Worm (Caenorhabditis elegans) whole organism, L2 larva: ENCODE results near the gene C08B6.8.

Experiments used
- C34F6.9 ChIP-seq: fragments of 150-350 bp; optimal IDR thresholded peaks from 2 replicates; lab custom pipeline; 2014; ENCODE audit warnings: missing biosample characterization, missing genetic modification characterization
- F13H6.1 ChIP-seq: sonication (generic microtip); optimal IDR thresholded peaks from 2 replicates; lab custom pipeline; 2016; ENCODE audit warnings: missing genetic modification characterization, missing compliant biosample characterization
- R02D3.7 ChIP-seq: fragments of 150-350 bp; optimal IDR thresholded peaks from 2 replicates; lab custom pipeline; 2014; ENCODE audit warnings: missing biosample characterization, missing genetic modification characterization
- Y55F3AM.14 ChIP-seq: fragments of 200-800 bp; sonication (Bioruptor generic); optimal IDR thresholded peaks from 2 replicates; lab custom pipeline; 2018; ENCODE audit warnings: mild to moderate bottlenecking, missing genetic modification characterization, missing compliant biosample characterization
- alr-1 ChIP-seq: fragments of 150-350 bp; optimal IDR thresholded peaks from 2 replicates; lab custom pipeline; 2014; ENCODE audit warnings: missing biosample characterization, missing genetic modification characterization
- ama-1 ChIP-seq: fragments of 150-350 bp; optimal IDR thresholded peaks from 2 replicates; lab custom pipeline; 2018; ENCODE audit warnings: inconsistent platforms
- blmp-1 ChIP-seq: sonication (generic microtip); optimal IDR thresholded peaks from 2 replicates; lab custom pipeline; 2017; ENCODE audit warnings: missing genetic modification characterization, mild to moderate bottlenecking, missing compliant biosample characterization, antibody characterized with exemption, moderate library complexity; ENCODE audit not compliant: insufficient read depth
- ceh-16 ChIP-seq: fragments of 150-350 bp; optimal IDR thresholded peaks from 2 replicates; lab custom pipeline; 2014; ENCODE audit warnings: missing biosample characterization, missing genetic modification characterization
- crh-2 ChIP-seq: sonication (generic microtip); optimal IDR thresholded peaks from 2 replicates; lab custom pipeline; 2017; ENCODE audit warnings: missing biosample characterization, missing genetic modification characterization
- dmd-4 ChIP-seq: sonication (generic microtip); optimal IDR thresholded peaks from 2 replicates; lab custom pipeline; 2017; ENCODE audit warnings: missing biosample characterization, missing genetic modification characterization
- egl-27 ChIP-seq: sonication (generic microtip); optimal IDR thresholded peaks from 3 replicates; lab custom pipeline; 2017; ENCODE audit warnings: missing biosample characterization, missing genetic modification reagents, missing genetic modification characterization
- elt-1 ChIP-seq: fragments of 150-350 bp; optimal IDR thresholded peaks from 2 replicates; lab custom pipeline; 2014; ENCODE audit warnings: missing biosample characterization, missing genetic modification characterization
- elt-3 ChIP-seq: sonication (generic microtip); optimal IDR thresholded peaks from 2 replicates; lab custom pipeline; 2017; ENCODE audit warnings: missing biosample characterization, missing genetic modification characterization
- fos-1 ChIP-seq: fragments of 150-350 bp; optimal IDR thresholded peaks from 2 replicates; lab custom pipeline; 2014; ENCODE audit warnings: missing biosample characterization, missing genetic modification characterization
- gmeb-1 ChIP-seq: fragments of 150-350 bp; optimal IDR thresholded peaks from 2 replicates; lab custom pipeline; 2014; ENCODE audit warnings: missing biosample characterization, missing genetic modification characterization
- lin-11 ChIP-seq: fragments of 150-350 bp; sonication (generic microtip); optimal IDR thresholded peaks from 2 replicates; lab custom pipeline; 2014; ENCODE audit warnings: missing biosample characterization, missing genetic modification characterization, inconsistent platforms, mixed read lengths
- lin-13 ChIP-seq: fragments of 150-350 bp; optimal IDR thresholded peaks from 2 replicates; lab custom pipeline; 2014; ENCODE audit warnings: missing biosample characterization, missing genetic modification reagents, missing genetic modification characterization
- lin-39 ChIP-seq: fragments of 150-350 bp; optimal IDR thresholded peaks from 2 replicates; lab custom pipeline; 2014; ENCODE audit warnings: missing biosample characterization, missing genetic modification reagents, missing genetic modification characterization
- lsy-2 ChIP-seq, 2 experiments: fragments of 150-350 bp in 1 of 2; sonication (generic microtip) in 1 of 2; optimal IDR thresholded peaks; 2 replicates each; lab custom pipeline; 2014 to 2017; ENCODE audit warnings: missing biosample characterization in 2 of 2, missing genetic modification characterization in 2 of 2
- mab-5 ChIP-seq: fragments of 150-350 bp; optimal IDR thresholded peaks from 2 replicates; lab custom pipeline; 2014; ENCODE audit warnings: missing biosample characterization, missing genetic modification characterization
- mdl-1 ChIP-seq, 2 experiments: fragments of 150-350 bp in 1 of 2; sonication (generic microtip) in 1 of 2; optimal IDR thresholded peaks; 2 replicates each; lab custom pipeline; 2017; ENCODE audit warnings: missing biosample characterization in 2 of 2, missing genetic modification characterization in 2 of 2
- nhr-10 ChIP-seq: sonication (generic microtip); optimal IDR thresholded peaks from 2 replicates; lab custom pipeline; 2017; ENCODE audit warnings: missing biosample characterization, missing genetic modification characterization
- nhr-11 ChIP-seq: fragments of 150-350 bp; optimal IDR thresholded peaks from 2 replicates; lab custom pipeline; 2014; ENCODE audit warnings: missing biosample characterization, missing genetic modification characterization
- nhr-12 ChIP-seq: fragments of 150-350 bp; optimal IDR thresholded peaks from 2 replicates; lab custom pipeline; 2014; ENCODE audit warnings: missing biosample characterization, missing genetic modification characterization
- nhr-129 ChIP-seq: fragments of 150-350 bp; optimal IDR thresholded peaks from 2 replicates; lab custom pipeline; 2014; ENCODE audit warnings: missing biosample characterization, missing genetic modification characterization
- nhr-21 ChIP-seq: fragments of 150-350 bp; optimal IDR thresholded peaks from 2 replicates; lab custom pipeline; 2014; ENCODE audit warnings: missing biosample characterization, missing genetic modification characterization
- nhr-23 ChIP-seq: fragments of 150-350 bp; optimal IDR thresholded peaks from 2 replicates; lab custom pipeline; 2014; ENCODE audit warnings: missing biosample characterization, missing genetic modification reagents, missing genetic modification characterization
- nhr-237 ChIP-seq: fragments of 150-350 bp; optimal IDR thresholded peaks from 2 replicates; lab custom pipeline; 2014; ENCODE audit warnings: missing biosample characterization, missing genetic modification characterization
- nhr-6 ChIP-seq: fragments of 150-350 bp; optimal IDR thresholded peaks from 2 replicates; lab custom pipeline; 2014; ENCODE audit warnings: missing biosample characterization, missing genetic modification characterization
- peb-1 ChIP-seq: fragments of 150-350 bp; optimal IDR thresholded peaks from 2 replicates; lab custom pipeline; 2014; ENCODE audit warnings: missing biosample characterization, missing genetic modification characterization
- sem-4 ChIP-seq: fragments of 150-350 bp; optimal IDR thresholded peaks from 2 replicates; lab custom pipeline; 2014; ENCODE audit warnings: missing biosample characterization, missing genetic modification reagents, missing genetic modification characterization
- skn-1 ChIP-seq: sonication (generic microtip); optimal IDR thresholded peaks from 2 replicates; lab custom pipeline; 2017; ENCODE audit warnings: missing biosample characterization, missing genetic modification characterization
- sma-9 ChIP-seq, 2 experiments: fragments of 150-350 bp in 1 of 2; sonication (generic microtip) in 1 of 2; optimal IDR thresholded peaks; 2 replicates each; lab custom pipeline; 2014 to 2016; ENCODE audit warnings: missing genetic modification characterization in 2 of 2, mild to moderate bottlenecking in 1 of 2, missing biosample characterization in 1 of 2, missing compliant biosample characterization in 1 of 2, missing genetic modification reagents in 1 of 2, moderate library complexity in 1 of 2
- snpc-4 ChIP-seq: fragments of 150-350 bp; optimal IDR thresholded peaks from 2 replicates; lab custom pipeline; 2014; ENCODE audit warnings: missing biosample characterization, missing genetic modification characterization
- unc-39 ChIP-seq: fragments of 150-350 bp; optimal IDR thresholded peaks from 2 replicates; lab custom pipeline; 2014; ENCODE audit warnings: missing biosample characterization, missing genetic modification characterization
- unc-55 ChIP-seq: fragments of 150-350 bp; sonication (generic microtip); optimal IDR thresholded peaks from 3 replicates; lab custom pipeline; 2014; ENCODE audit warnings: missing biosample characterization, missing genetic modification reagents, missing genetic modification characterization
- unc-62 ChIP-seq: fragments of 150-350 bp; optimal IDR thresholded peaks from 2 replicates; lab custom pipeline; 2014; ENCODE audit warnings: missing biosample characterization, missing genetic modification reagents, missing genetic modification characterization
- zag-1 ChIP-seq: fragments of 150-350 bp; optimal IDR thresholded peaks from 2 replicates; lab custom pipeline; 2014; ENCODE audit warnings: missing biosample characterization, missing genetic modification characterization
- ztf-1 ChIP-seq: fragments of 200-800 bp; sonication (Bioruptor generic); conservative IDR thresholded peaks from 2 replicates; pipeline ENCODE4 v1.3.6; 2022; ENCODE audit warnings: missing genetic modification characterization, missing compliant biosample characterization
- ztf-11 ChIP-seq: sonication (generic microtip); optimal IDR thresholded peaks from 2 replicates; lab custom pipeline; 2017; ENCODE audit warnings: missing biosample characterization, missing genetic modification characterization
- ztf-4 ChIP-seq: fragments of 150-350 bp; optimal IDR thresholded peaks from 2 replicates; lab custom pipeline; 2014; ENCODE audit warnings: missing biosample characterization, missing genetic modification characterization

The C08B6.8 gene

DNA sequence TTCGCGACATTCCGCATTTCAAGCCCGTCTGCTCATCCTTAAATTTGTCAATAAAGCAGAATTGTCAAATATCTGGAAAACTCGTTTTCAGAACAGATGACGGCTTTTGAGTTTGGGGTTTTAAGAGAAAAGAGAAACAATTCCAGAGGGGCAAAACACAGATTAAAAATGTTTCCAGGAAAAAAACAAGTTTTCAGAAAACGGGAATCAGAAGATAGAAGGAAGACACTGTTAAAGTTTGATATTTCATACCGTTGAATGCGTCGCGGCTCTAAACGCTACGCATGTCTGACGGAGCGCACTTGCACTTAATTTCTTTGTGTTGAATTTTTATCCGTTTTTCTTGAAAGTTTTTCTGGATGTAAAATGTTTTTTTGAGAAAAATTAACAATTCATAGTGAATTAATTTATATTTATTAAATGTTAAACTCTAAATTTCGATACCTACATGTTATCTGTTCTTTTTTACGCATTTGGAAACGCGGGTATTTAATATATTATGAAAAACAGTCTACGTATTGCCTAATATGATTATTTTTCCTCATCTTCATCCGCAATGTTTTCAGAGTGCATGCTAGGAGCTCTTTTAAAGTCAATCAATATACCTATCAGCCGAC, at the start of gene C08B6.8, which contains the start of the genes C08B6.18 and wdr-20:
C08B6.8 (plus strand) TSS at position 567 of the 617 bp plus-strand sequence.
C08B6.18 (minus strand) TSS at position 51 of the 617 bp plus-strand sequence.
wdr-20 (minus strand) TSS at position 82 of the 617 bp plus-strand sequence.
- TF ChIP-seq lsy-2 (tag; optimal IDR thresholded peaks at IDR 0.05; lab: Kevin White, UChicago) (peak in 1 of 2 experiments; percentile 38), Y55F3AM.14 (GFP tag; lab: Kevin White, UChicago) (no peak), lin-13 (GFP tag; lab: Kevin White, UChicago) (peak; percentile 47), R02D3.7 (tag; lab: Kevin White, UChicago) (no peak), snpc-4 (tag; lab: Kevin White, UChicago) (peak; percentile 65), C34F6.9 (tag; lab: Kevin White, UChicago) (peak; percentile 55), unc-55 (peak; percentile 51), nhr-129 (tag; lab: Kevin White, UChicago) (peak; percentile 14)

ce11 chrV:10084864-10085263, 49.6 kb upstream of the C08B6.8 start, which contains the start of gene R04B5.6:
Gene R04B5.6 (plus strand): TSS chrV:10085164.
- TF ChIP-seq ama-1 (lab: Kevin White, UChicago) = no peak
- TF ChIP-seq skn-1 (tag; lab: Kevin White, UChicago) = no peak
- no peak for TF ChIP-seq ztf-1 (GFP tag; lab: Robert Waterston, UW)
- no peak for TF ChIP-seq blmp-1 (tag; lab: Kevin White, UChicago)
- TF ChIP-seq lin-11 (tag; lab: Kevin White, UChicago) = no peak
- TF ChIP-seq fos-1 = no peak
- no peak for TF ChIP-seq lsy-2 (tag; optimal IDR thresholded peaks at IDR 0.05; lab: Kevin White, UChicago)
- no peak for TF ChIP-seq dmd-4 (tag; lab: Kevin White, UChicago)
- TF ChIP-seq sem-4 = no peak
- no peak for TF ChIP-seq zag-1 (tag; lab: Kevin White, UChicago)
- TF ChIP-seq nhr-21 (tag; lab: Kevin White, UChicago) = no peak
- TF ChIP-seq nhr-12 (tag; lab: Kevin White, UChicago) = no peak
- TF ChIP-seq elt-3 (tag; lab: Kevin White, UChicago) = no peak
- TF ChIP-seq peb-1 = no peak
- no peak for TF ChIP-seq alr-1
- no peak for TF ChIP-seq nhr-23 (tag; lab: Kevin White, UChicago)
- TF ChIP-seq Y55F3AM.14 (GFP tag; lab: Kevin White, UChicago) = no peak
- TF ChIP-seq nhr-11 (tag; lab: Kevin White, UChicago) = no peak
- TF ChIP-seq, all 48 proteins: peak for 0

ce11 chrV:10086141-10086540, 48.3 kb upstream of the C08B6.8 start:
- TF ChIP-seq alr-1 (no peak), nhr-237 (no peak), F13H6.1 (tag; lab: Kevin White, UChicago) (peak; percentile 37), lin-39 (no peak), sem-4 (no peak), ceh-16 (no peak), sma-9 (GFP tag; optimal IDR thresholded peaks at IDR 0.05; lab: Kevin White, UChicago) (peak; percentile 32), sma-9 (tag; optimal IDR thresholded peaks at IDR 0.05; lab: Kevin White, UChicago) (no peak), lsy-2 (tag; optimal IDR thresholded peaks at IDR 0.05; lab: Kevin White, UChicago) (peak in 1 of 2 experiments; percentile 13)
- TF ChIP-seq, all 48 proteins: peak for 3

DNA sequence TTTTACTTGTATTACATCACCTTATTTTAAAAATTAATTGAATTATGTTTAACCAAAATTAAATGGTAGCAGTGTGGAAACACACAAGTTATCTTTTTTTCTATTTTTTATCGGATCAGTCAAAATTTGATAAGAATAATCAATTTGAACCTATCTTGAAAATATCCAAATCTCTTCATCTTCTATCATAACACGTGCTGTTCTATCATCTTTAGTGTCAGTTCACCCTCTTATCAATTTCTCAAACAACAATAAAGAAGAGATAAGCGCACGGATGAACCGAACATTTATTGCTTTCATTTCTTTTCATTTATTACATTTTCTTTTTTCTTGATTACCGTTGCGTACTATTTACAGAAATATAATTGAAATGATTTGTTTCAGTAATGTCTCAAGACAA, 47.3 kb upstream of the C08B6.8 start, which contains the start of gene R04B5.5:
R04B5.5 (plus strand) TSS at position 378 of the 400 bp plus-strand sequence.
- TF ChIP-seq ztf-4 (tag; lab: Kevin White, UChicago) (no peak), zag-1 (tag; lab: Kevin White, UChicago) (no peak), Y55F3AM.14 (GFP tag; lab: Kevin White, UChicago) (no peak), C34F6.9 (tag; lab: Kevin White, UChicago) (peak; percentile 21), gmeb-1 (no peak), ztf-1 (GFP tag; lab: Robert Waterston, UW) (no peak), dmd-4 (tag; lab: Kevin White, UChicago) (no peak), R02D3.7 (tag; lab: Kevin White, UChicago) (no peak), sma-9 (GFP tag; optimal IDR thresholded peaks at IDR 0.05; lab: Kevin White, UChicago) (peak; percentile 87), sma-9 (tag; optimal IDR thresholded peaks at IDR 0.05; lab: Kevin White, UChicago) (no peak), fos-1 (peak; percentile 69), nhr-12 (tag; lab: Kevin White, UChicago) (no peak), egl-27 (tag; lab: Kevin White, UChicago) (peak; percentile 35), snpc-4 (tag; lab: Kevin White, UChicago) (no peak), mdl-1 (tag; optimal IDR thresholded peaks at IDR 0.05; lab: Kevin White, UChicago) (peak; percentile 15 to 45), blmp-1 (tag; lab: Kevin White, UChicago) (peak; percentile 55), lin-39 (no peak), nhr-10 (no peak), lin-11 (tag; lab: Kevin White, UChicago) (no peak), elt-1 (tag; lab: Kevin White, UChicago) (no peak), unc-39 (tag; lab: Kevin White, UChicago) (no peak), crh-2 (tag; lab: Kevin White, UChicago) (peak; percentile 35), skn-1 (tag; lab: Kevin White, UChicago) (no peak), nhr-129 (tag; lab: Kevin White, UChicago) (no peak), nhr-6 (no peak), lin-13 (GFP tag; lab: Kevin White, UChicago) (no peak), lsy-2 (tag; optimal IDR thresholded peaks at IDR 0.05; lab: Kevin White, UChicago) (peak in 1 of 2 experiments; percentile 39), peb-1 (no peak), mab-5 (tag; lab: Kevin White, UChicago) (no peak), nhr-11 (tag; lab: Kevin White, UChicago) (no peak), elt-3 (tag; lab: Kevin White, UChicago) (no peak), unc-55 (no peak), sem-4 (no peak), unc-62 (GFP tag; lab: Kevin White, UChicago) (no peak), alr-1 (no peak), ztf-11 (tag; lab: Kevin White, UChicago) (no peak)
